Worm (Caenorhabditis elegans): Measurements from ENCODE around the gene glb-14.

DNA sequence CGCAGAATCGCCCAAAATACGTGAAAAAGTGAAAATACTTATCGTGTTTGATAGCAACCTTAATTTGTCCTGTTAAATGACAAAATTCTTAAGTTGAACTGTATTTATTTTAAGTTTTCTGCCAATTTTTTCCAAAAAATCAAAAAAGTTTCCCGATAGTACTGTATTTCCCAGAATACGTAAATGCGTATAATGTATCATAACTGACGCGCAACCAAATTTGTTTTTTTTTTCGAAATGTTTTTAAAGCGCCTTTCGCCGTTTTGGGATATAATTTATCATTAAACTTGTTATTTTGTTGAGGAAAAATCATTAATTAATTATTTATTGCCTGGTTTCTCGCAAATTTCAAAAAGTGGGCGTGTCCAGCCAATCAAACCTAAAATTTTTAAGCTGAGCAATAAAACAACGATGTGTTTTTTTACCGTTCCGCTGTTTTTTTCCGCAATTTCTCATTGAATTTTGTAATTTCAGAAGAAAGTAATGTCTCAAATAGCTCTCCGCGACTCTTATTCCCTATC, 26.3 kb upstream of the glb-14 start, which contains the start of gene fbxa-95:
- TF ChIP-seq mdl-1 (tag; optimal IDR thresholded peaks at IDR 0.05) (no peak), zag-1 (tag; optimal IDR thresholded peaks at IDR 0.05) (no peak), swsn-7 (tag; optimal IDR thresholded peaks at IDR 0.05) (no peak), nhr-85 (tag) (no peak)

Measured in whole organism, L1 larva.